Fruit fly (Drosophila melanogaster) whole organism, pupa: ENCODE data around the gene CG15209.

Experiments used
- CG10348 ChIP-seq: fragments of 200-800 bp; sonication (Bioruptor generic); IDR thresholded peaks from 2 replicates; pipeline ENCODE4 v1.3.6; 2022; ENCODE audit warnings: missing biosample characterization, missing genetic modification characterization
- CG12605 ChIP-seq: fragments of 200-800 bp; sonication (Bioruptor generic); IDR thresholded peaks from 2 replicates; pipeline ENCODE4 v1.3.6; 2022; ENCODE audit warnings: missing biosample characterization, missing genetic modification characterization
- CG13204 ChIP-seq: fragments of 200-800 bp; sonication (Bioruptor generic); optimal IDR thresholded peaks from 2 replicates; lab custom pipeline; 2018; ENCODE audit warnings: missing biosample characterization, mild to moderate bottlenecking, missing genetic modification characterization, moderate library complexity
- CG14655 ChIP-seq: fragments of 200-800 bp; sonication (Bioruptor generic); optimal IDR thresholded peaks from 3 replicates; lab custom pipeline; 2017; ENCODE audit warnings: mild to moderate bottlenecking, missing biosample characterization, missing genetic modification reagents, missing genetic modification characterization
- CG15710 ChIP-seq: fragments of 200-800 bp; sonication (Bioruptor generic); optimal IDR thresholded peaks from 2 replicates; lab custom pipeline; 2018; ENCODE audit warnings: missing biosample characterization, mild to moderate bottlenecking, missing genetic modification characterization, moderate library complexity
- CG17806 ChIP-seq: fragments of 200-800 bp; sonication (Bioruptor generic); optimal IDR thresholded peaks from 2 replicates; lab custom pipeline; 2018; ENCODE audit warnings: missing biosample characterization, mild to moderate bottlenecking, missing genetic modification characterization, moderate library complexity
- CG32121 ChIP-seq: fragments of 200-800 bp; sonication (Bioruptor generic); IDR thresholded peaks from 2 replicates; pipeline ENCODE4 v1.3.6; 2022; ENCODE audit warnings: missing biosample characterization, missing genetic modification characterization
- CG34367 ChIP-seq: fragments of 200-800 bp; sonication (Bioruptor generic); optimal IDR thresholded peaks from 2 replicates; lab custom pipeline; 2018; ENCODE audit warnings: missing biosample characterization, mild to moderate bottlenecking, missing genetic modification characterization
- CG4496 ChIP-seq: fragments of 200-800 bp; sonication (Bioruptor generic); IDR thresholded peaks from 3 replicates; pipeline ENCODE4 v1.3.6; 2022; ENCODE audit warnings: missing biosample characterization, missing genetic modification characterization
- CG8159 ChIP-seq: fragments of 200-800 bp; sonication (Bioruptor generic); optimal IDR thresholded peaks from 3 replicates; lab custom pipeline; 2018; ENCODE audit warnings: missing biosample characterization, mild to moderate bottlenecking, missing genetic modification characterization, moderate library complexity
- CG8301 ChIP-seq: fragments of 200-800 bp; sonication (Bioruptor generic); optimal IDR thresholded peaks from 2 replicates; lab custom pipeline; 2018; ENCODE audit warnings: missing biosample characterization, mild to moderate bottlenecking, missing genetic modification characterization
- CG9948 ChIP-seq: fragments of 200-800 bp; sonication (Bioruptor generic); optimal IDR thresholded peaks from 2 replicates; lab custom pipeline; 2018; ENCODE audit warnings: missing biosample characterization, mild to moderate bottlenecking, missing genetic modification characterization, moderate library complexity
- D1 ChIP-seq: fragments of 200-800 bp; sonication (Bioruptor generic); optimal IDR thresholded peaks from 2 replicates; lab custom pipeline; 2018; ENCODE audit warnings: missing biosample characterization, mild to moderate bottlenecking, missing genetic modification characterization, moderate library complexity
- EcR ChIP-seq: fragments of 200-800 bp; sonication (Bioruptor generic); optimal IDR thresholded peaks from 3 replicates; lab custom pipeline; 2019; ENCODE audit warnings: missing biosample characterization, missing genetic modification characterization, mild to moderate bottlenecking, moderate library complexity, missing genetic modification reagents
- Ets98B ChIP-seq: fragments of 200-800 bp; sonication (Bioruptor generic); IDR thresholded peaks from 2 replicates; pipeline ENCODE4 v1.3.6; 2022; ENCODE audit warnings: missing biosample characterization, missing genetic modification characterization
- Pif1A ChIP-seq: fragments of 200-800 bp; sonication (Bioruptor generic); optimal IDR thresholded peaks from 3 replicates; lab custom pipeline; 2016; ENCODE audit warnings: missing biosample characterization, missing genetic modification characterization
- Pif1B ChIP-seq: fragments of 200-800 bp; sonication (Bioruptor generic); optimal IDR thresholded peaks from 3 replicates; lab custom pipeline; 2016; ENCODE audit warnings: missing biosample characterization, missing genetic modification characterization
- Snoo ChIP-seq: fragments of 200-800 bp; sonication (Bioruptor generic); optimal IDR thresholded peaks from 3 replicates; lab custom pipeline; 2017; ENCODE audit warnings: missing biosample characterization, mild to moderate bottlenecking, missing genetic modification characterization, inconsistent platforms
- fd96Ca ChIP-seq: fragments of 200-800 bp; sonication (Bioruptor generic); IDR thresholded peaks from 3 replicates; pipeline ENCODE4 v1.3.6; 2022; ENCODE audit warnings: missing biosample characterization, missing genetic modification characterization
- gl ChIP-seq: fragments of 200-800 bp; sonication (Bioruptor generic); optimal IDR thresholded peaks from 2 replicates; lab custom pipeline; 2018; ENCODE audit warnings: missing biosample characterization, mild to moderate bottlenecking, missing genetic modification characterization
- rn ChIP-seq: fragments of 200-800 bp; sonication (Bioruptor generic); IDR thresholded peaks from 2 replicates; pipeline ENCODE4 v1.3.6; 2022; ENCODE audit warnings: missing biosample characterization, missing genetic modification characterization

Gene CG15209

DNA sequence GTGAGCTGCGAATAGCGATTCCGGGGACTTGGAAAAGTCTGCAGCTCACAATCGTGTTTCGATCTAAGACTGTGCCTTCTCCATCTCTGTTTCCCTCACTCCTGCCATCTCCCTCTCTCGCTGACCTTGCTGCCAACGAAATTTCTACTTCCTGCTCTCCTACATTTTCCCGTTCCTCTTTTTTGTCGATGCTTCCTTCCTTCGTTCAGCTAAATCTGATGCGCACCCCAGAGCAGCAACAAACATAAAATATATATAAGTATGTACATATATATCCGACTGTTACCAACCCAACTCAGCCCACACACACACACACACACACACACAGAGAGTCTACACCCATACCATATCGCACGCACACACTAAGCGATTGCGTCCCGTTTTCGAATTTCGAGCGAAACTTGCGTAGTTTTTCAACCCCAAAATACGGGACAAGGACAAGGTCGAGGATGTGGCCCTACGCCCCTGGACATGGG lies 17.7 kb upstream of the CG15209 start, which contains the start of gene Imp:
TSS of gene Imp (minus strand) at position 51 of the 476 bp plus-strand sequence.
- no peak for TF ChIP-seq Pif1B

dm6 chrX:10825349-10826129 lies 16.5 kb upstream of the CG15209 start:
- TF ChIP-seq Ets98B (GFP tag; lab: Robert Waterston, UW), result no peak
- no peak for TF ChIP-seq CG8159
- no peak for TF ChIP-seq CG32121
- TF ChIP-seq CG4496, result no peak
- no peak for TF ChIP-seq fd96Ca (GFP tag; lab: Robert Waterston, UW)
- TF ChIP-seq D1 (tag; lab: Kevin White, UChicago), result no peak
- no peak for TF ChIP-seq gl (tag; lab: Kevin White, UChicago)
- no peak for TF ChIP-seq Snoo (tag; lab: Kevin White, UChicago)
- no peak for TF ChIP-seq Pif1B
- TF ChIP-seq CG12605 (GFP tag; lab: Robert Waterston, UW), result no peak
- no peak for TF ChIP-seq CG14655 (GFP tag; lab: Kevin White, UChicago)
- no peak for TF ChIP-seq CG9948 (tag; lab: Kevin White, UChicago)
- TF ChIP-seq CG15710 (tag; lab: Kevin White, UChicago), result no peak

dm6 chrX:10827301-10827700 lies 14.7 kb upstream of the CG15209 start:
- TF ChIP-seq Pif1A (GFP tag; lab: Kevin White, UChicago) (no peak), CG13204 (GFP tag; lab: Kevin White, UChicago) (no peak), CG15710 (tag; lab: Kevin White, UChicago) (peak; percentile 16), Snoo (tag; lab: Kevin White, UChicago) (no peak), CG9948 (tag; lab: Kevin White, UChicago) (peak; percentile 30), CG34367 (tag; lab: Kevin White, UChicago) (peak; percentile 2), CG8159 (peak; percentile 60), CG17806 (tag; lab: Kevin White, UChicago) (peak; percentile 15), Ets98B (GFP tag; lab: Robert Waterston, UW) (no peak)

DNA sequence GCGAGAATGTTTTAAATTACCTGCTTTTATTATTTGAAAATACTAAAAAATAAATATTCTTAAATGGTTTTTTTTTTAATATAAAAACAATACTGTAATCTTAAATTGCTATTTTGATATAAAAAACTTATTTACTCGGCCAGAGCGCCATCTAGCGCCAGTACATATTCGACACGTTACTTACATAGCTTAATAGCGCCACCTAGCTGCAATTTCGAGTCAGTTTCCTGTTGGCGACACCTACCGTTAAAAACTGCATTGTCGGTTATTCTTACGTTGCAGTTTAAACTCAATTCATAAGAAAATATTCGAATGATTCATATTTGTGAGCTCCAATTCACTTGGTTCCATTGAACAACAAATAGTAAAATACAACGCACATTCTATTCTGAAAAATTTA lies 9.6 kb upstream of the CG15209 start:
- no peak for TF ChIP-seq CG14655 (GFP tag; lab: Kevin White, UChicago)
- no peak for TF ChIP-seq Pif1A (GFP tag; lab: Kevin White, UChicago)
- peak; percentile 36 for TF ChIP-seq Snoo (tag; lab: Kevin White, UChicago)
- TF ChIP-seq D1 (tag; lab: Kevin White, UChicago), result peak; percentile 73
- no peak for TF ChIP-seq EcR (GFP tag; lab: Kevin White, UChicago)
- no peak for TF ChIP-seq CG8159
- TF ChIP-seq CG17806 (tag; lab: Kevin White, UChicago), result peak; percentile 6
- TF ChIP-seq CG8301 (tag; lab: Kevin White, UChicago), result no peak

- TF ChIP-seq EcR (GFP tag; lab: Kevin White, UChicago), result no peak
- TF ChIP-seq CG17806 (tag; lab: Kevin White, UChicago), result no peak
- no peak for TF ChIP-seq CG32121
- TF ChIP-seq CG34367 (tag; lab: Kevin White, UChicago), result no peak
- TF ChIP-seq CG8301 (tag; lab: Kevin White, UChicago), result no peak
- TF ChIP-seq Pif1A (GFP tag; lab: Kevin White, UChicago), result no peak
- no peak for TF ChIP-seq CG13204 (GFP tag; lab: Kevin White, UChicago)
- TF ChIP-seq Pif1B, result no peak
- TF ChIP-seq CG4496, result no peak
- no peak for TF ChIP-seq rn (GFP tag; lab: Robert Waterston, UW)
- no peak for TF ChIP-seq CG8159
- TF ChIP-seq D1 (tag; lab: Kevin White, UChicago), result no peak
Measured at dm6 chrX:10835631-10836030, 6.4 kb upstream of the CG15209 start.

DNA sequence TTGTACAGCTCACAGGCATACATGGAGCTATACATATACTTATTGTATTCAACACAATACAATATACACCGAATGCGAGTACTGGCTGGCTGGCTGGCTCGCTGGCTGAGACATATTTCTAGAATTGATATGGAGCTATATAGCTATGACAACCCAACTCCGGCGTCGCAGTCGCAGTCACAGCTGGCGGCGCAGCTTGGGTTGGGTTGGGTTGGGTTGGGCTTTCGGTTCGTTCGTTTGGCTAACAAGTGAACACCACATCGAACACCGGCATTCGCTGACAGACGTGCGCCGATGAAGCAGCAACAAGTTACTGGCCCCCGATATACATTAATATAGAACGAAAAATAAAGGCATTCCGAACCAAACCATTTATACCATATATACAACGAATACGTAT lies 3.0 kb upstream of the CG15209 start, which contains the start of gene CG15210:
TSS of gene CG15210 (plus strand) at position 269 of the 400 bp plus-strand sequence.
- TF ChIP-seq Pif1B (no peak), CG8159 (no peak), CG34367 (tag; lab: Kevin White, UChicago) (no peak), Ets98B (GFP tag; lab: Robert Waterston, UW) (no peak), fd96Ca (GFP tag; lab: Robert Waterston, UW) (no peak), CG9948 (tag; lab: Kevin White, UChicago) (no peak), Pif1A (GFP tag; lab: Kevin White, UChicago) (no peak), CG32121 (no peak), CG14655 (GFP tag; lab: Kevin White, UChicago) (no peak), CG10348 (GFP tag; lab: Robert Waterston, UW) (no peak), CG13204 (GFP tag; lab: Kevin White, UChicago) (no peak), gl (tag; lab: Kevin White, UChicago) (no peak), EcR (GFP tag; lab: Kevin White, UChicago) (no peak), Snoo (tag; lab: Kevin White, UChicago) (no peak), CG15710 (tag; lab: Kevin White, UChicago) (no peak), rn (GFP tag; lab: Robert Waterston, UW) (no peak), D1 (tag; lab: Kevin White, UChicago) (no peak), CG4496 (no peak), CG12605 (GFP tag; lab: Robert Waterston, UW) (no peak)
